Worm (Caenorhabditis elegans) whole organism, L2 larva: ENCODE data around the gene clec-266.

Experiments used
- R02D3.7 ChIP-seq: fragments of 150-350 bp; optimal IDR thresholded peaks from 2 replicates; lab custom pipeline; 2014; ENCODE audit warnings: missing biosample characterization, missing genetic modification characterization
- blmp-1 ChIP-seq: sonication (generic microtip); optimal IDR thresholded peaks from 2 replicates; lab custom pipeline; 2017; ENCODE audit warnings: missing genetic modification characterization, mild to moderate bottlenecking, missing compliant biosample characterization, antibody characterized with exemption, moderate library complexity; ENCODE audit not compliant: insufficient read depth
- crh-2 ChIP-seq: sonication (generic microtip); optimal IDR thresholded peaks from 2 replicates; lab custom pipeline; 2017; ENCODE audit warnings: missing biosample characterization, missing genetic modification characterization
- gmeb-1 ChIP-seq: fragments of 150-350 bp; optimal IDR thresholded peaks from 2 replicates; lab custom pipeline; 2014; ENCODE audit warnings: missing biosample characterization, missing genetic modification characterization
- lsy-2 ChIP-seq, 2 experiments: fragments of 150-350 bp in 1 of 2; sonication (generic microtip) in 1 of 2; optimal IDR thresholded peaks; 2 replicates each; lab custom pipeline; 2014 to 2017; ENCODE audit warnings: missing biosample characterization in 2 of 2, missing genetic modification characterization in 2 of 2
- nhr-237 ChIP-seq: fragments of 150-350 bp; optimal IDR thresholded peaks from 2 replicates; lab custom pipeline; 2014; ENCODE audit warnings: missing biosample characterization, missing genetic modification characterization
- unc-39 ChIP-seq: fragments of 150-350 bp; optimal IDR thresholded peaks from 2 replicates; lab custom pipeline; 2014; ENCODE audit warnings: missing biosample characterization, missing genetic modification characterization
- ztf-4 ChIP-seq: fragments of 150-350 bp; optimal IDR thresholded peaks from 2 replicates; lab custom pipeline; 2014; ENCODE audit warnings: missing biosample characterization, missing genetic modification characterization

ce11 chrX:6625275-6625674 lies 2.6 kb upstream of the clec-266 start:
- TF ChIP-seq gmeb-1 (no peak), ztf-4 (tag; lab: Kevin White, UChicago) (no peak), nhr-237 (no peak), blmp-1 (tag; lab: Kevin White, UChicago) (no peak), crh-2 (no peak), unc-39 (tag; lab: Kevin White, UChicago) (no peak), R02D3.7 (tag; lab: Kevin White, UChicago) (no peak), lsy-2 (tag; optimal IDR thresholded peaks at IDR 0.05; lab: Kevin White, UChicago) (no peak)
